Worm (Caenorhabditis elegans) whole organism, L3 larva: ENCODE measurements around the gene F16F9.4.

Experiments
- R02D3.7 ChIP-seq: fragments of 150-350 bp; optimal IDR thresholded peaks from 2 replicates; lab custom pipeline; 2014; ENCODE audit warnings: missing biosample characterization, missing genetic modification characterization
- ZK546.5 ChIP-seq: sonication (generic microtip); optimal IDR thresholded peaks from 2 replicates; lab custom pipeline; 2017; ENCODE audit warnings: missing biosample characterization, missing genetic modification characterization
- aly-2 ChIP-seq: fragments of 150-350 bp; optimal IDR thresholded peaks from 2 replicates; lab custom pipeline; 2014; ENCODE audit warnings: missing biosample characterization, missing genetic modification characterization
- ama-1 ChIP-seq: fragments of 150-350 bp; optimal IDR thresholded peaks from 2 replicates; lab custom pipeline; 2018
- ceh-16 ChIP-seq: sonication (generic microtip); optimal IDR thresholded peaks from 2 replicates; lab custom pipeline; 2017; ENCODE audit warnings: missing biosample characterization, missing genetic modification characterization
- ceh-28 ChIP-seq: fragments of 150-350 bp; optimal IDR thresholded peaks from 2 replicates; lab custom pipeline; 2014; ENCODE audit warnings: missing biosample characterization, missing genetic modification reagents, missing genetic modification characterization
- egl-27 ChIP-seq: sonication (generic microtip); optimal IDR thresholded peaks from 4 replicates; lab custom pipeline; 2017; ENCODE audit warnings: missing biosample characterization, missing genetic modification reagents, missing genetic modification characterization
- egl-5 ChIP-seq: fragments of 150-350 bp; optimal IDR thresholded peaks from 2 replicates; lab custom pipeline; 2017; ENCODE audit warnings: missing biosample characterization, missing genetic modification reagents, missing genetic modification characterization, inconsistent platforms
- elt-1 ChIP-seq: fragments of 150-350 bp; optimal IDR thresholded peaks from 2 replicates; lab custom pipeline; 2014; ENCODE audit warnings: missing biosample characterization, missing genetic modification characterization
- elt-2 ChIP-seq: sonication (generic microtip); optimal IDR thresholded peaks from 2 replicates; lab custom pipeline; 2016; ENCODE audit warnings: missing genetic modification reagents, mild to moderate bottlenecking, missing genetic modification characterization, missing compliant biosample characterization
- elt-3 ChIP-seq, 3 experiments: fragments of 150-350 bp in 1 of 3; sonication (generic microtip) in 2 of 3; optimal IDR thresholded peaks; 2 replicates in 2 of 3; 4 replicates in 1 of 3; lab custom pipeline; 2014 to 2017; ENCODE audit warnings: missing biosample characterization in 3 of 3, missing genetic modification characterization in 3 of 3
- eor-1 ChIP-seq, 2 experiments: fragments of 150-350 bp; optimal IDR thresholded peaks; 2 replicates each; lab custom pipeline; 2014 to 2018; ENCODE audit warnings: missing biosample characterization in 2 of 2, missing genetic modification characterization in 2 of 2
- fkh-10 ChIP-seq: sonication (generic microtip); optimal IDR thresholded peaks from 2 replicates; lab custom pipeline; 2017; ENCODE audit warnings: missing biosample characterization, missing genetic modification reagents, missing genetic modification characterization
- fkh-2 ChIP-seq: fragments of 150-350 bp; optimal IDR thresholded peaks from 2 replicates; lab custom pipeline; 2014; ENCODE audit warnings: missing biosample characterization, missing genetic modification reagents, missing genetic modification characterization
- fos-1 ChIP-seq: fragments of 150-350 bp; optimal IDR thresholded peaks from 2 replicates; lab custom pipeline; 2014; ENCODE audit warnings: missing biosample characterization, missing genetic modification characterization
- jun-1 ChIP-seq: fragments of 150-350 bp; optimal IDR thresholded peaks from 2 replicates; lab custom pipeline; 2014; ENCODE audit warnings: missing biosample characterization, missing genetic modification reagents, missing genetic modification characterization
- lin-15B ChIP-seq: fragments of 150-350 bp; optimal IDR thresholded peaks from 2 replicates; lab custom pipeline; 2014; ENCODE audit warnings: missing biosample characterization, missing genetic modification characterization
- lin-39 ChIP-seq: fragments of 150-350 bp; optimal IDR thresholded peaks from 2 replicates; lab custom pipeline; 2018; ENCODE audit warnings: missing biosample characterization, missing genetic modification reagents, missing genetic modification characterization
- lsy-12 ChIP-seq: sonication (generic microtip); optimal IDR thresholded peaks from 2 replicates; lab custom pipeline; 2016; ENCODE audit warnings: mild to moderate bottlenecking, missing genetic modification characterization, missing compliant biosample characterization
- mdl-1 ChIP-seq: fragments of 150-350 bp; optimal IDR thresholded peaks from 2 replicates; lab custom pipeline; 2014; ENCODE audit warnings: missing biosample characterization, missing genetic modification characterization
- nfya-1 ChIP-seq: sonication (generic microtip); optimal IDR thresholded peaks from 2 replicates; lab custom pipeline; 2017; ENCODE audit warnings: missing genetic modification characterization, mild to moderate bottlenecking, missing compliant biosample characterization, antibody characterized with exemption, moderate library complexity; ENCODE audit not compliant: insufficient read depth
- nhr-11 ChIP-seq: fragments of 150-350 bp; optimal IDR thresholded peaks from 2 replicates; lab custom pipeline; 2014; ENCODE audit warnings: missing biosample characterization, missing genetic modification characterization
- nhr-12 ChIP-seq: fragments of 150-350 bp; optimal IDR thresholded peaks from 2 replicates; lab custom pipeline; 2014; ENCODE audit warnings: missing biosample characterization, missing genetic modification characterization
- nhr-237 ChIP-seq: fragments of 150-350 bp; optimal IDR thresholded peaks from 2 replicates; lab custom pipeline; 2014; ENCODE audit warnings: missing biosample characterization, missing genetic modification characterization
- nhr-25 ChIP-seq: sonication (generic microtip); optimal IDR thresholded peaks from 2 replicates; lab custom pipeline; 2017; ENCODE audit warnings: missing biosample characterization, missing genetic modification characterization
- nhr-28 ChIP-seq: fragments of 150-350 bp; optimal IDR thresholded peaks from 2 replicates; lab custom pipeline; 2014; ENCODE audit warnings: missing biosample characterization, missing genetic modification characterization
- nhr-43 ChIP-seq: sonication (generic microtip); optimal IDR thresholded peaks from 2 replicates; lab custom pipeline; 2016; ENCODE audit warnings: mild to moderate bottlenecking, missing genetic modification characterization, missing compliant biosample characterization; ENCODE audit not compliant: poor library complexity, severe bottlenecking
- nhr-67 ChIP-seq: fragments of 150-350 bp; optimal IDR thresholded peaks from 2 replicates; lab custom pipeline; 2014; ENCODE audit warnings: missing biosample characterization, missing genetic modification characterization
- nhr-76 ChIP-seq: fragments of 150-350 bp; sonication (generic microtip); optimal IDR thresholded peaks from 5 replicates; lab custom pipeline; 2014; ENCODE audit warnings: missing biosample characterization, missing genetic modification characterization
- nhr-77 ChIP-seq: fragments of 150-350 bp; optimal IDR thresholded peaks from 2 replicates; lab custom pipeline; 2014; ENCODE audit warnings: missing biosample characterization, missing genetic modification characterization
- pha-4 ChIP-seq: fragments of 150-350 bp; optimal IDR thresholded peaks from 2 replicates; lab custom pipeline; 2014; ENCODE audit warnings: missing biosample characterization, missing genetic modification reagents, missing genetic modification characterization
- pqm-1 ChIP-seq: fragments of 150-350 bp; optimal IDR thresholded peaks from 2 replicates; lab custom pipeline; 2017; ENCODE audit warnings: missing biosample characterization, missing genetic modification characterization, inconsistent platforms
- sea-2 ChIP-seq: fragments of 150-350 bp; sonication (generic microtip); optimal IDR thresholded peaks from 4 replicates; lab custom pipeline; 2014; ENCODE audit warnings: missing biosample characterization, missing genetic modification reagents, missing genetic modification characterization
- skn-1 ChIP-seq: fragments of 150-350 bp; optimal IDR thresholded peaks from 2 replicates; lab custom pipeline; 2014; ENCODE audit warnings: missing biosample characterization, missing genetic modification characterization
- tbx-2 ChIP-seq: sonication (generic microtip); optimal IDR thresholded peaks from 2 replicates; lab custom pipeline; 2016; ENCODE audit warnings: mild to moderate bottlenecking, missing genetic modification characterization, missing compliant biosample characterization
- unc-39 ChIP-seq: sonication (generic microtip); optimal IDR thresholded peaks from 4 replicates; lab custom pipeline; 2017; ENCODE audit warnings: missing biosample characterization, missing genetic modification characterization
- zag-1 ChIP-seq: fragments of 150-350 bp; optimal IDR thresholded peaks from 2 replicates; lab custom pipeline; 2014; ENCODE audit warnings: missing biosample characterization, missing genetic modification characterization
- ztf-4 ChIP-seq: fragments of 150-350 bp; optimal IDR thresholded peaks from 2 replicates; lab custom pipeline; 2014; ENCODE audit warnings: missing biosample characterization, missing genetic modification characterization

F16F9.4 gene

ce11 chrX:8446108-8446507 is 17.1 kb downstream of the F16F9.4 start, which contains the start of gene F16F9.1:
F16F9.1 (plus strand) TSS chrX:8446408.
- TF ChIP-seq sea-2 (GFP tag; lab: Kevin White, UChicago) (no peak), R02D3.7 (tag; lab: Kevin White, UChicago) (no peak), nhr-237 (tag; lab: Kevin White, UChicago) (no peak), nhr-11 (tag; lab: Kevin White, UChicago) (no peak), fos-1 (no peak), lsy-12 (tag; lab: Kevin White, UChicago) (no peak), pha-4 (tag; lab: Kevin White, UChicago) (no peak), tbx-2 (tag; lab: Kevin White, UChicago) (no peak), jun-1 (no peak), skn-1 (no peak), nhr-28 (tag; lab: Kevin White, UChicago) (no peak), nhr-43 (tag; lab: Kevin White, UChicago) (no peak), ama-1 (no peak), lin-15B (tag; lab: Kevin White, UChicago) (no peak), nhr-76 (tag; lab: Kevin White, UChicago) (no peak), nhr-67 (no peak), aly-2 (tag; lab: Kevin White, UChicago) (no peak), fkh-10 (GFP tag; lab: Kevin White, UChicago) (no peak), ceh-28 (tag; lab: Kevin White, UChicago) (no peak)

DNA sequence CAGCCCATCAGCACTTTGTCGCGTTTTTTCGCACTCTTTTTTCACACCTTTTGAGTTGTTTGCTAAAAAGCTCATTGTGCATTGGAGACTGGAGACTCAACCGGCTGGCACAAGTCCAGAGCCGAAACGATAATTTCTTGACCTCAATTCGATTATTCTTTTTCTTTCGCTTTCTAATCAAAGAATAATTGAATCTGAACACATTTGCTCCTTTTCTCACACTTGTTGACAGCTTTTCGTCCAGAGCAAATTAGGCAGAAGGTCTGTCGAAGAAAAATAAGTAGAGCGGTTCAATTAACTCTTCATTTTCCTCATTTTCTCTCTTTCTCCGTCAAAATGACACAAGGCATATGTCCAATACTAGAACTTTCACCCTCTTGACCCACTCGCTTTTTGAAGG is 18.2 kb downstream of the F16F9.4 start:
- TF ChIP-seq ceh-28 (tag; lab: Kevin White, UChicago) (no peak), nhr-77 (no peak), elt-2 (no peak), egl-5 (no peak), eor-1 (tag; optimal IDR thresholded peaks at IDR 0.05; lab: Kevin White, UChicago) (no peak), nhr-43 (tag; lab: Kevin White, UChicago) (no peak), mdl-1 (no peak), lin-15B (tag; lab: Kevin White, UChicago) (no peak), zag-1 (tag; lab: Kevin White, UChicago) (no peak), fos-1 (no peak)
- TF ChIP-seq, all 47 proteins: peak for 0

- TF ChIP-seq lin-39 (tag; lab: Kevin White, UChicago) = no peak
- no peak for TF ChIP-seq nhr-67
- TF ChIP-seq ZK546.5 (tag; lab: Kevin White, UChicago) = no peak
- peak; percentile 51 for TF ChIP-seq pqm-1 (tag; lab: Kevin White, UChicago)
- TF ChIP-seq R02D3.7 (tag; lab: Kevin White, UChicago) = no peak
- TF ChIP-seq nhr-76 (tag; lab: Kevin White, UChicago) = no peak
- peak; percentile 37 for TF ChIP-seq elt-2
- peak; percentile 21 for TF ChIP-seq pha-4 (tag; lab: Kevin White, UChicago)
Measured at ce11 chrX:8440001-8440735, 23.0 kb downstream of the F16F9.4 start.

DNA sequence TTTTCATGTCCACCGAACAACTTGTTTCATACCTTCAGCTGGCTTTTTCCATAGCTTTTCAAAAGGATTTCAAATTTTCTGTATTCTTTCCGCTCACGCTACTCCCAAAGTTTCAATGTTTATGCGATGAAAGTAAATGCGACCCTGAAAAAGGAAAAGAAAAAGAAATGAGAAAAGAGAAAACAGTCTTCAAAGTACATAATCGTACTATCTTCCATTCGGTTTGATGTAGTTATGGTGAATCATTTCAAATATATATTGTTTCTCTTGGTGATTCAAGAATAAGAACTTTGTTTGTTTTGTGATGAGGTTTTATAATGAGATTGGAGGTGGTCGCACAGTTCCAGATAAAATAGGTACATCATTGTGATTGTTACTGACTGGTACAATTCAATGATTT is 24.4 kb downstream of the F16F9.4 start:
- TF ChIP-seq tbx-2 (tag; lab: Kevin White, UChicago) = no peak
- no peak for TF ChIP-seq unc-39 (tag; lab: Kevin White, UChicago)
- no peak for TF ChIP-seq jun-1
- TF ChIP-seq ceh-16 (tag; lab: Kevin White, UChicago) = no peak
- no peak for TF ChIP-seq elt-1 (tag; lab: Kevin White, UChicago)
- TF ChIP-seq skn-1 = no peak
- no peak for TF ChIP-seq pqm-1 (tag; lab: Kevin White, UChicago)
- TF ChIP-seq nhr-43 (tag; lab: Kevin White, UChicago) = no peak
- TF ChIP-seq elt-3 (tag; optimal IDR thresholded peaks at IDR 0.05; lab: Kevin White, UChicago) = no peak
- no peak for TF ChIP-seq ztf-4 (tag; lab: Kevin White, UChicago)
- TF ChIP-seq nhr-237 (tag; lab: Kevin White, UChicago) = no peak
- TF ChIP-seq fos-1 = no peak
- no peak for TF ChIP-seq R02D3.7 (tag; lab: Kevin White, UChicago)
- TF ChIP-seq fkh-2 = no peak
- no peak for TF ChIP-seq nfya-1
- no peak for TF ChIP-seq egl-27 (tag; lab: Kevin White, UChicago)
- no peak for TF ChIP-seq nhr-25 (tag; lab: Kevin White, UChicago)
- TF ChIP-seq nhr-12 (tag; lab: Kevin White, UChicago) = no peak
